Worm (Caenorhabditis elegans): ENCODE measurements around the gene srh-10.
"Not testable (repeated sequence)": the region's sequence is repeated elsewhere in the genome, so short reads cannot be mapped to it uniquely, and the experiment has no call there.

The srh-10 gene

DNA sequence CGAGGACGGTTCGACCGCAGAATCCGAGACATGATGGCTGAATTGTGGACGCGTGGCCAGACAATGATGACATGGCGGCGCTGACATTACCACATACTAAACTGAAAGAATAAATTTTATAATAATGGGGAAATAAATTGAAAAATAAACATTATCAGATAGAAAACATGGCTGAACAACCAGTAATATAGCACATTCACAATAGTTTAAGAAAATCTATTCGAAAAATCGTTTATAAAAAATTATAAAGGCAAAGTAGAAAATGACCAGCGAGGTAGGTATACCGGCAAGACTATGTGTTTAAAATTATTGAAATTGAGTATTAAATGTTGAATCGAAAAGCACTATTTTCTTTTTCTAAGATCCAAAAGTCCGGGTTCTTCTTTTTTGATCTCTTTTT is 15.8 kb downstream of the srh-10 start, which contains the start of gene jamp-1:
TSS of gene jamp-1 (minus strand) at position 101 of the 400 bp plus-strand sequence.
- TF ChIP-seq unc-62 (GFP tag; optimal IDR thresholded peaks at IDR 0.05), result no peak

- no peak for TF ChIP-seq unc-62 (GFP tag; optimal IDR thresholded peaks at IDR 0.05)
Measured at ce11 chrV:6047818-6048217, 19.1 kb downstream of the srh-10 start, which contains the start of gene pgap-3. Gene pgap-3, minus strand, starts transcription at chrV:6047918.

DNA sequence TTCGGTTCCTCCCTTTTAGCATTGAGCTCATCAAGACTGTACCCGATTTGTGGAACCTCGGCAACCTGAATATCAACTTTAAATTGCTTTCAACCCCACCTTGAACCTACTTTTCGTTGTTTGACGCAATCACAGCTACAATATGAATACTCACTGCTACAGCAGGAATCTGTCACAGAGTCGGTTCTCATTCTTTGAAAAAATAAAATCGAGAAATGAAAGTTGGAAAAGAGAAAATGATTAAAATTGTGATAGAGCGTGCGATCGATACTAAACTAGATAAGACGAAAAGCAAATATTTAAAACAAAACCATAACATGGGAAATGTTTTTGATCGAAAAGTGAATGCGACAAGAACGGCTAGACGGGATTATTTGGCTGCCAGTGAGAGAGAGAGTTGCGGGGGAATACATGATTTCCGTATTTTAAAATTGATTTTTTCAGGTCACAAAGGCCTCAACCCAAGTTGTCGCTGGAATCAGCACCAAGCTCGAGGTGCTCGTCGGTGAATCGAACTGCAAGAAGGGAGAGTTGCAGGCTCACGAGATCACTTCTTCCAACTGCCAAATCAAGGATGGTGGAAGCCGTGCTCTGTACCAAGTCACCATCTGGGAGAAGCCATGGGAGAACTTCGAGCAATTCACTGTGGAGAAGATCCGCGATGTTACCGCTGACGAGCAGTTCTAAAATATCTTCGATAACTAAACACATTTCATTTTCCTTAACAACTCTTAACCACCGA is 21.9 kb downstream of the srh-10 start, which contains the start of gene R01B10.3:
TSS of gene R01B10.3 (minus strand) at position 277 of the 742 bp plus-strand sequence.
- TF ChIP-seq unc-62 (GFP tag; optimal IDR thresholded peaks at IDR 0.05), result no peak

ce11 chrV:6044448-6044847 is 22.5 kb downstream of the srh-10 start:
- TF ChIP-seq unc-62 (GFP tag; optimal IDR thresholded peaks at IDR 0.05), result no peak

ce11 chrV:6043275-6044271 is 23.4 kb downstream of the srh-10 start, which contains the start of gene cpi-2:
Gene cpi-2, plus strand, starts transcription at chrV:6044062.
- no peak for TF ChIP-seq unc-62 (GFP tag; optimal IDR thresholded peaks at IDR 0.05)

DNA sequence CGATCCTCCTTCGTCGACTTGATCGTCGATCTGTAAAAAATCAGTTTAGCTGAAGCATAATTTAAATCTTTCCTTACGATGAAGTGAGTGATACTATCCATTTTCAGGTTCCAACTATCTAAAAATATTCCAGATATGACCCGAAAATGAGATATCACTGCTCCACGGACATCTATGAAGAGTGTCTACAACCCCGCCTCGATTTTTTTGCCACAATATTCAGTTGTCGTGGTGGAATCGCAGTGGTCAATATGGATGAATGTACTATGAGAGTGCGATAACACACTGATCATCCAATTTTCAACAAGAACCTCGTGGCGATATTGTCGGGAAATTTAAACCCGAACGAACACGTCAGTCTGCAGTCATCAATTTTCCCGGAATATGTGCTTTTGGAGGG is 25.6 kb downstream of the srh-10 start, which contains the start of gene R01B10.2:
TSS of gene R01B10.2 (minus strand) at position 101 of the 400 bp plus-strand sequence.
- no peak for TF ChIP-seq unc-62 (GFP tag; optimal IDR thresholded peaks at IDR 0.05)

- TF ChIP-seq unc-62 (GFP tag; optimal IDR thresholded peaks at IDR 0.05), result not testable (repeated sequence)
Measured at ce11 chrV:6038405-6039151, 28.4 kb downstream of the srh-10 start, which contains the start of gene F29G9.1. Gene F29G9.1, plus strand, starts transcription at chrV:6039101.

- TF ChIP-seq unc-62 (GFP tag; optimal IDR thresholded peaks at IDR 0.05), result no peak
Measured at ce11 chrV:6036547-6036946, 30.4 kb downstream of the srh-10 start.

- TF ChIP-seq unc-62 (GFP tag; optimal IDR thresholded peaks at IDR 0.05), result no peak
Measured at ce11 chrV:6034714-6035113, 32.2 kb downstream of the srh-10 start, which contains the start of gene dhs-17. Gene dhs-17, minus strand, starts transcription at chrV:6034814.

ce11 chrV:6033512-6033911 is 33.4 kb downstream of the srh-10 start:
- no peak for TF ChIP-seq unc-62 (GFP tag; optimal IDR thresholded peaks at IDR 0.05)

DNA sequence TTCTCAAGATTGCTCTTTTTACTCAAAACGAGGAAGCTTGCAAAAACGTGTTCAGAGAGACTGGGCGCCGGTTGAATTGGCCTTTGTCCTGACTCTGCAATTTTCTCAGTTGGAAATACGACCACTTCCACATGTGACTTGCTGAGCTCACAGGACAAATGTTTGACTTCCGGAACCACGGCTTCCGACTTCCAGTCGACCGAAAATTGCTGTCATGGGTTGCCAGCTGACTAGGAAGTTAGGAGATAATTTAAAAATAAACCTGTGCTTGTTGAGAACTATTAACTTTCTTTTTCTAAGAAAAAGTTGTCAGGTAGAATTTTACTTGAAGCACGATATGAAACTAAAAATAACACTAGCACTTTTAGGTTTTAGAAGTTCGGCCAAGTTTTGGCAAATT is 35.4 kb downstream of the srh-10 start:
- no peak for TF ChIP-seq unc-62 (GFP tag; optimal IDR thresholded peaks at IDR 0.05)

DNA sequence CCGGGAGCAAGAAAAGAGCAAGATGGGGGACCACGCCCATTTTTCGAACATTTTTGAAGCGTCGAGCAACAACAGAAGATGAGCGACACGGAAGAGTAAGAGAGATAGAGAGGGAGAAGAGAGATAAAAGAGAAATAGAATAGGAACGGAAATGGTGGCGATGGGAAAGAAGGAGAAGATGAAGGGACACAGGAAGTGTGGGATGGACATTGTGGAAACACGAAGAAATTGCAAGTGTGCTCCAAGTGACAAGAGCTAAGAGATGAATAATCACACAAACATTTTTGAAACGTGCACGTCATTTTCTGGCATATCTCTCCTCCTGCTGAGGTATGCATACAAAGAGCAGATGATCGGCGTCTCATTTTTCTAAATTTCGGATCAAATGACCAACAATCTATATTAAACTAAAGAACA is 36.4 kb downstream of the srh-10 start:
- TF ChIP-seq unc-62 (GFP tag; optimal IDR thresholded peaks at IDR 0.05), result no peak

ce11 chrV:6022076-6022475 is 44.9 kb downstream of the srh-10 start:
- no peak for TF ChIP-seq unc-62 (GFP tag; optimal IDR thresholded peaks at IDR 0.05)

DNA sequence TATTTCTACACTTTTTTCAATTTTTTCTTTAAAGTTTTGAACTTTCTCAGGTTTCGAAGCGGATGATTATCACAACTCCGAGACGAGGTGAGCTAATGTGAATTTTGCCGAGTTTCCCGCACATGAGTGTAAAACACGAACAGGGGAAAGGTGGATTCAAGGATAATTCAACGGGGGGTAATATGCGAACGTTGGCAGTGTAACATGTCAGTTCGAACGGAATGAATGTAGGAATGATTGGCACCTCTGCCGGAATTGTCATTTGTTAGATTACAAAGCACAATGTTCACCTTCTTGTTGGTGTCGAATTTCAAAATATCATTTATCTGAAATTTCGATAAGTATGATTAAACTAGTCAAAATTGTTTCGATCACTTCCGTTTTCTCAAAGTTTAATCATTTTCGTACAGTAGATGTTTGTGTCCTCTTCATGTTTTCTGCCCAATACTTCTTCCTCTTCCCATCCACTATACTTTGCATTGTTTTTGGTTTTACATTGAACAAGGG is 47.9 kb downstream of the srh-10 start, which contains the start of gene picc-1:
TSS of gene picc-1 (plus strand) at position 51 of the 507 bp plus-strand sequence.
- no peak for TF ChIP-seq unc-62 (GFP tag; optimal IDR thresholded peaks at IDR 0.05)

DNA sequence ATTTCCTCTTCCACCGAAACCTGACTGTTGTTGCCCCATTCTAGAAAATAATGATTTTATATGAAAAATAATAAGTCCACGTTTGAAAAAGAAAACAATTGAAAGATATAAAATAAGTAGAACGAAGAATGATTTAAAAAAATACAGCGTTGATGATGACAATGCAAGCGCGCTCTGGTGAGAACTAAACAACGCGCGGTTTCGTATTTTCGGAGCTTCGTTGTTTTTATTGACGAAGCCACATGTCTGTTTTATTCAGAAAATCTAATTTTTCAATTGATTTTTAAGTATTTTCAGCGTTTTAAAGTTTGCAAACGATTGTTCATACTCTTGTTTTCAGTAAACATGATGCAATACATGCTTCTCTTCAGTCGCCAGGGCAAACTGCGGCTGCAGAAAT is 49.3 kb downstream of the srh-10 start, which contains the start of the genes rpt-2 and aps-1:
TSS of gene rpt-2 (minus strand) at position 40 of the 400 bp plus-strand sequence.
TSS of gene aps-1 (plus strand) at position 341 of the 400 bp plus-strand sequence.
- no peak for TF ChIP-seq unc-62 (GFP tag; optimal IDR thresholded peaks at IDR 0.05)

Measured in whole organism, dauer.